Worm (Caenorhabditis elegans) whole organism, L2 larva: ENCODE measurements around the gene srh-272.

Experiments
- C34F6.9 ChIP-seq: fragments of 150-350 bp; optimal IDR thresholded peaks from 2 replicates; lab custom pipeline; 2014; ENCODE audit warnings: missing biosample characterization, missing genetic modification characterization
- F13H6.1 ChIP-seq: sonication (generic microtip); optimal IDR thresholded peaks from 2 replicates; lab custom pipeline; 2016; ENCODE audit warnings: missing genetic modification characterization, missing compliant biosample characterization
- blmp-1 ChIP-seq: sonication (generic microtip); optimal IDR thresholded peaks from 2 replicates; lab custom pipeline; 2017; ENCODE audit warnings: missing genetic modification characterization, mild to moderate bottlenecking, missing compliant biosample characterization, antibody characterized with exemption, moderate library complexity; ENCODE audit not compliant: insufficient read depth
- ceh-16 ChIP-seq: fragments of 150-350 bp; optimal IDR thresholded peaks from 2 replicates; lab custom pipeline; 2014; ENCODE audit warnings: missing biosample characterization, missing genetic modification characterization
- egl-27 ChIP-seq: sonication (generic microtip); optimal IDR thresholded peaks from 3 replicates; lab custom pipeline; 2017; ENCODE audit warnings: missing biosample characterization, missing genetic modification reagents, missing genetic modification characterization
- nhr-11 ChIP-seq: fragments of 150-350 bp; optimal IDR thresholded peaks from 2 replicates; lab custom pipeline; 2014; ENCODE audit warnings: missing biosample characterization, missing genetic modification characterization
- nhr-77 ChIP-seq: fragments of 150-350 bp; optimal IDR thresholded peaks from 2 replicates; lab custom pipeline; 2014; ENCODE audit warnings: missing biosample characterization, missing genetic modification characterization
- peb-1 ChIP-seq: fragments of 150-350 bp; optimal IDR thresholded peaks from 2 replicates; lab custom pipeline; 2014; ENCODE audit warnings: missing biosample characterization, missing genetic modification characterization
- snpc-4 ChIP-seq: fragments of 150-350 bp; optimal IDR thresholded peaks from 2 replicates; lab custom pipeline; 2014; ENCODE audit warnings: missing biosample characterization, missing genetic modification characterization
- unc-39 ChIP-seq: fragments of 150-350 bp; optimal IDR thresholded peaks from 2 replicates; lab custom pipeline; 2014; ENCODE audit warnings: missing biosample characterization, missing genetic modification characterization
- ztf-1 ChIP-seq: fragments of 200-800 bp; sonication (Bioruptor generic); conservative IDR thresholded peaks from 2 replicates; pipeline ENCODE4 v1.3.6; 2022; ENCODE audit warnings: missing genetic modification characterization, missing compliant biosample characterization
- ztf-4 ChIP-seq: fragments of 150-350 bp; optimal IDR thresholded peaks from 2 replicates; lab custom pipeline; 2014; ENCODE audit warnings: missing biosample characterization, missing genetic modification characterization

DNA sequence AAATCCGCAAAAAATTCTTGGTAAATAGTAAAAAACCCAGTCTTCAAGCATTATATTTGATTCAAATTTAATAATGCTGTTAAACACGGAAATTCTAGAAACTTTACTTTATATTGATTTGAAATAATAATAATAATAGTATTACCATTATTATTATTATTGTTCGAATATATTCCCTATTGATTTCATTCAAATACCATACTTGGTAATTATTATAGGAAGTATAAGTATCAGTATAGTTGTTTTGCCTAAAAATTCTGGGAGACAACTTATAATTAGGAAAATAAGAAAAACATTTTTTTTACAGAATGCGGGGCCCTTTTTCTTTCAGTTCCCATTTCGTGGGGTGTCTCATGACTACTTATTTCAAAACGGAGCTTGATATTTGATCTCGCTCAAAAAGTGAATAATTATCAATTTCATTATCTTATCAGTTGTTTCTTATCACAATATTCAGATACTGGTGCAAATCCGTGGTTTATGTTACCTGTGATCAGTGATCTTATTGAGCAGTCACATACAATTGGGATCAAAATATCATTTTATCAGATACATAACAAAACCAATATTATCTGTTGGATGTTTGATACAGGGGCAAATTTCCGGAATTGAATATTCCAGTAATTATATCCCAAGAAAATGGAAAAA, 14.7 kb upstream of the srh-272 start, which contains the start of gene srj-49:
- TF ChIP-seq peb-1 (no peak), ztf-4 (tag; lab: Kevin White, UChicago) (no peak), unc-39 (no peak), egl-27 (tag; lab: Kevin White, UChicago) (no peak), ztf-1 (GFP tag; lab: Robert Waterston, UW) (no peak), C34F6.9 (no peak), nhr-11 (no peak), ceh-16 (no peak), snpc-4 (no peak), blmp-1 (tag; lab: Kevin White, UChicago) (no peak), nhr-77 (tag; lab: Kevin White, UChicago) (no peak), F13H6.1 (no peak)
